Worm (Caenorhabditis elegans) whole organism, late embryonic: ENCODE results near the gene unc-7.

ENCODE experiments used
- K02D7.2 ChIP-seq: sonication (generic microtip); optimal IDR thresholded peaks from 2 replicates; lab custom pipeline; 2017; ENCODE audit warnings: mild to moderate bottlenecking, missing genetic modification characterization, missing compliant biosample characterization
- K09A11.1 ChIP-seq: sonication (generic microtip); optimal IDR thresholded peaks from 2 replicates; lab custom pipeline; 2017; ENCODE audit warnings: antibody characterized with exemption, mild to moderate bottlenecking, missing genetic modification characterization, missing compliant biosample characterization; ENCODE audit not compliant: insufficient read depth
- Y22D7AL.16 ChIP-seq: sonication (generic microtip); optimal IDR thresholded peaks from 2 replicates; lab custom pipeline; 2016; ENCODE audit warnings: missing genetic modification characterization, missing compliant biosample characterization
- ahr-1 ChIP-seq: sonication (generic microtip); optimal IDR thresholded peaks from 2 replicates; lab custom pipeline; 2016; ENCODE audit warnings: missing genetic modification characterization, missing compliant biosample characterization
- ama-1 ChIP-seq: fragments of 150-350 bp; optimal IDR thresholded peaks from 2 replicates; lab custom pipeline; 2014
- ceh-18 ChIP-seq: sonication (generic microtip); optimal IDR thresholded peaks from 2 replicates; lab custom pipeline; 2016; ENCODE audit warnings: missing genetic modification characterization, missing compliant biosample characterization
- ceh-19 ChIP-seq: fragments of 200-800 bp; sonication (Bioruptor generic); optimal IDR thresholded peaks from 2 replicates; lab custom pipeline; 2018; ENCODE audit warnings: mild to moderate bottlenecking, missing genetic modification characterization, missing compliant biosample characterization
- ceh-22 ChIP-seq: sonication (generic microtip); optimal IDR thresholded peaks from 2 replicates; lab custom pipeline; 2017; ENCODE audit warnings: missing biosample characterization, missing genetic modification characterization
- ceh-24 ChIP-seq: sonication (generic microtip); optimal IDR thresholded peaks from 2 replicates; lab custom pipeline; 2016; ENCODE audit warnings: mild to moderate bottlenecking, missing genetic modification characterization, missing compliant biosample characterization
- ceh-31 ChIP-seq: sonication (generic microtip); optimal IDR thresholded peaks from 2 replicates; lab custom pipeline; 2016; ENCODE audit warnings: missing genetic modification characterization, missing compliant biosample characterization
- ceh-34 ChIP-seq: sonication (generic microtip); optimal IDR thresholded peaks from 2 replicates; lab custom pipeline; 2016; ENCODE audit warnings: mild to moderate bottlenecking, missing genetic modification characterization, missing compliant biosample characterization
- ceh-48 ChIP-seq: sonication (generic microtip); optimal IDR thresholded peaks from 2 replicates; lab custom pipeline; 2016; ENCODE audit warnings: missing genetic modification characterization, inconsistent platforms, missing compliant biosample characterization
- dve-1 ChIP-seq: sonication (generic microtip); optimal IDR thresholded peaks from 2 replicates; lab custom pipeline; 2017; ENCODE audit warnings: antibody characterized with exemption, mild to moderate bottlenecking, missing genetic modification characterization, missing compliant biosample characterization
- elt-4 ChIP-seq: sonication (generic microtip); optimal IDR thresholded peaks from 2 replicates; lab custom pipeline; 2016; ENCODE audit warnings: missing genetic modification characterization, missing compliant biosample characterization
- ets-4 ChIP-seq: sonication (generic microtip); optimal IDR thresholded peaks from 2 replicates; lab custom pipeline; 2016; ENCODE audit warnings: missing genetic modification characterization, missing compliant biosample characterization
- eyg-1 ChIP-seq: sonication (generic microtip); optimal IDR thresholded peaks from 2 replicates; lab custom pipeline; 2016; ENCODE audit warnings: missing genotype, missing genetic modification characterization, missing compliant biosample characterization
- fax-1 ChIP-seq: sonication (generic microtip); optimal IDR thresholded peaks from 2 replicates; lab custom pipeline; 2016; ENCODE audit warnings: missing genotype, missing genetic modification characterization, missing compliant biosample characterization
- gmeb-2 ChIP-seq: sonication (generic microtip); optimal IDR thresholded peaks from 2 replicates; lab custom pipeline; 2016; ENCODE audit warnings: missing genetic modification characterization, inconsistent platforms, missing compliant biosample characterization
- hlh-13 ChIP-seq: fragments of 200-800 bp; sonication (Bioruptor generic); optimal IDR thresholded peaks from 2 replicates; lab custom pipeline; 2018; ENCODE audit warnings: mild to moderate bottlenecking, missing genetic modification characterization, missing compliant biosample characterization
- hlh-6 ChIP-seq: sonication (generic microtip); optimal IDR thresholded peaks from 2 replicates; lab custom pipeline; 2016; ENCODE audit warnings: missing genotype, missing genetic modification characterization, missing compliant biosample characterization
- lim-6 ChIP-seq: sonication (generic microtip); optimal IDR thresholded peaks from 2 replicates; lab custom pipeline; 2016; ENCODE audit warnings: missing genetic modification characterization, missing compliant biosample characterization
- lin-11 ChIP-seq: fragments of 200-800 bp; sonication (Bioruptor generic); optimal IDR thresholded peaks from 2 replicates; lab custom pipeline; 2018; ENCODE audit warnings: mild to moderate bottlenecking, missing genetic modification characterization, missing compliant biosample characterization
- madf-2 ChIP-seq: sonication (generic microtip); optimal IDR thresholded peaks from 2 replicates; lab custom pipeline; 2017; ENCODE audit warnings: missing genetic modification characterization, missing compliant biosample characterization
- mec-3 ChIP-seq: sonication (generic microtip); optimal IDR thresholded peaks from 2 replicates; lab custom pipeline; 2016; ENCODE audit warnings: borderline replicate concordance, missing genetic modification characterization, missing compliant biosample characterization
- nhr-11 ChIP-seq: fragments of 150-350 bp; optimal IDR thresholded peaks from 2 replicates; lab custom pipeline; 2014; ENCODE audit warnings: missing biosample characterization, missing genetic modification characterization
- odd-2 ChIP-seq: sonication (generic microtip); optimal IDR thresholded peaks from 2 replicates; lab custom pipeline; 2017; ENCODE audit warnings: antibody characterized with exemption, mild to moderate bottlenecking, missing genetic modification characterization, missing compliant biosample characterization
- pag-3 ChIP-seq: sonication (generic microtip); optimal IDR thresholded peaks from 2 replicates; lab custom pipeline; 2016; ENCODE audit warnings: missing compliant biosample characterization, missing genetic modification characterization, borderline replicate concordance
- pat-9 ChIP-seq: fragments of 200-800 bp; sonication (Bioruptor generic); optimal IDR thresholded peaks from 2 replicates; lab custom pipeline; 2018; ENCODE audit warnings: mild to moderate bottlenecking, missing genetic modification characterization, moderate library complexity, missing compliant biosample characterization
- pax-1 ChIP-seq: fragments of 150-350 bp; optimal IDR thresholded peaks from 2 replicates; lab custom pipeline; 2014; ENCODE audit warnings: missing biosample characterization, missing genetic modification characterization
- pha-2 ChIP-seq: sonication (generic microtip); optimal IDR thresholded peaks from 2 replicates; lab custom pipeline; 2017; ENCODE audit warnings: mild to moderate bottlenecking, missing genetic modification characterization, missing compliant biosample characterization
- pha-4 ChIP-seq: fragments of 150-350 bp; optimal IDR thresholded peaks from 2 replicates; lab custom pipeline; 2018; ENCODE audit warnings: missing biosample characterization, missing genetic modification reagents, missing genetic modification characterization
- pros-1 ChIP-seq: fragments of 150-350 bp; optimal IDR thresholded peaks from 2 replicates; lab custom pipeline; 2014; ENCODE audit warnings: missing biosample characterization, missing genetic modification reagents, missing genetic modification characterization
- ref-2 ChIP-seq: sonication (generic microtip); optimal IDR thresholded peaks from 2 replicates; lab custom pipeline; 2016; ENCODE audit warnings: missing genetic modification characterization, missing compliant biosample characterization
- rnt-1 ChIP-seq: sonication (generic microtip); optimal IDR thresholded peaks from 2 replicates; lab custom pipeline; 2016; ENCODE audit warnings: missing genetic modification characterization, missing compliant biosample characterization
- sox-2 ChIP-seq: fragments of 200-800 bp; sonication (Bioruptor generic); IDR thresholded peaks from 2 replicates; pipeline ENCODE4 v1.3.6; 2022; ENCODE audit warnings: missing genetic modification reagents, missing genetic modification characterization, missing compliant biosample characterization
- sox-4 ChIP-seq: sonication (generic microtip); optimal IDR thresholded peaks from 2 replicates; lab custom pipeline; 2017; ENCODE audit warnings: mild to moderate bottlenecking, missing genetic modification characterization, inconsistent platforms, missing compliant biosample characterization
- syd-9 ChIP-seq: sonication (generic microtip); optimal IDR thresholded peaks from 2 replicates; lab custom pipeline; 2016; ENCODE audit warnings: mild to moderate bottlenecking, missing genetic modification characterization, moderate library complexity, missing compliant biosample characterization
- tbx-2 ChIP-seq: sonication (generic microtip); optimal IDR thresholded peaks from 2 replicates; lab custom pipeline; 2016; ENCODE audit warnings: missing genetic modification characterization, missing compliant biosample characterization
- ttx-3 ChIP-seq: sonication (generic microtip); optimal IDR thresholded peaks from 2 replicates; lab custom pipeline; 2016; ENCODE audit warnings: missing genetic modification reagents, missing genetic modification characterization, missing compliant biosample characterization
- unc-3 ChIP-seq, 2 experiments: fragments of 200-800 bp in 1 of 2; sonication (Bioruptor generic) in 1 of 2; sonication (generic microtip) in 1 of 2; conservative IDR thresholded peaks in 1 of 2; optimal IDR thresholded peaks in 1 of 2; 2 replicates each; pipeline versions ENCODE4 v1.3.6 to Lab custom; 2016 to 2022; ENCODE audit warnings: missing compliant biosample characterization in 2 of 2, missing genetic modification characterization in 2 of 2, missing genetic modification reagents in 1 of 2
- unc-42 ChIP-seq: sonication (generic microtip); optimal IDR thresholded peaks from 2 replicates; lab custom pipeline; 2016; ENCODE audit warnings: missing genotype, missing genetic modification characterization, missing compliant biosample characterization
- zip-5 ChIP-seq: sonication (generic microtip); optimal IDR thresholded peaks from 2 replicates; lab custom pipeline; 2016; ENCODE audit warnings: missing genetic modification characterization, missing compliant biosample characterization
- ztf-16 ChIP-seq: sonication (generic microtip); optimal IDR thresholded peaks from 2 replicates; lab custom pipeline; 2017; ENCODE audit warnings: missing genetic modification characterization, missing compliant biosample characterization

unc-7 gene

DNA sequence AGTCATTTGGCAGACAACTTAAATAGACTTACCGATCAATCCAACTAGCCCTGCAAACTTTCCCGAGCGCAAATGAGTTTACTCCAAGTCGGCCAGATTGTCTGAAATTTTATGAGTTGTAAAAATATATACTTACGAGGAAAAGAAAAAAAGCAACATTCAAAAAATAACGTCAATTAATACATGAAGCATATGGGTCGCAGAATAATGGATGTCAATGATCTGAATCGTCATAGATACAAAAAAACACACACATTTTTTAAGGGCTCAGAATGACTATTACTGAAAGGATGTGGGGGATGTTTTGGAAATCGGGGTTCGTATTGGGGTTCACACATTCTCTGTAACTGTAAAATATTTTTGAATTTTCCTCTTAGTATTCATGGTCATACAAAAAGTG lies at the start of gene unc-7:
unc-7 (minus strand) TSS at position 101 of the 400 bp plus-strand sequence.
- no peak for TF ChIP-seq nhr-11 (tag; lab: Kevin White, UChicago)
- TF ChIP-seq unc-3 (GFP tag; conservative IDR thresholded peaks at IDR 0.05; lab: Robert Waterston, UW): no peak
- no peak for TF ChIP-seq unc-3 (tag; optimal IDR thresholded peaks at IDR 0.05; lab: Kevin White, UChicago)
- no peak for TF ChIP-seq hlh-6
- TF ChIP-seq odd-2: no peak
- TF ChIP-seq lim-6 (tag; lab: Kevin White, UChicago): no peak
- no peak for TF ChIP-seq pag-3
- TF ChIP-seq pros-1 (tag; lab: Kevin White, UChicago): no peak
- TF ChIP-seq ceh-24 (tag; lab: Kevin White, UChicago): no peak

DNA sequence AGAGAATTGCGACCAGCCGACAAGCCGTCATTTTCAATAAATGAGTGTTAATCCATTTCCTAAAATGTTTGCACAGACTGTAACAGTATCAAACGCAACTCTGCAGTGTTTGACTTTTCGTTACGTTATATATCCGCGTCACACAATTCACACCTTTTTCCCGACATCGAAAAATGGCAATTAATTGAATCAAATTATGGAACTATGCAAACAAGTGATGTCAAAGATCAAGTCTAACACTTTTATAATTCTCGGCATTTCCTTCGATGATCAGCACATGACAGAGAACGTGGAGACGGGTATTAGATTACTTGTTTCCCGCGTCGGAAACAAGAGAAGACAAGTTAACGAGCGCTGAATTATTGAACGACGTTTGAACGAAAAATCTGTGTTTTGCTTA lies 46.7 kb upstream of the unc-7 start, which contains the start of gene phat-6:
phat-6 (minus strand) TSS at position 101 of the 400 bp plus-strand sequence.
- no peak for TF ChIP-seq ceh-19 (GFP tag; lab: Kevin White, UChicago)

- TF ChIP-seq lim-6 (tag; lab: Kevin White, UChicago) (no peak), ceh-22 (no peak), dve-1 (no peak), ets-4 (tag; lab: Kevin White, UChicago) (no peak), madf-2 (tag; lab: Kevin White, UChicago) (no peak), gmeb-2 (no peak), pros-1 (tag; lab: Kevin White, UChicago) (no peak)
These were observed 43.8 kb upstream of the unc-7 start for ce11 chrX:15191370-15191769.

DNA sequence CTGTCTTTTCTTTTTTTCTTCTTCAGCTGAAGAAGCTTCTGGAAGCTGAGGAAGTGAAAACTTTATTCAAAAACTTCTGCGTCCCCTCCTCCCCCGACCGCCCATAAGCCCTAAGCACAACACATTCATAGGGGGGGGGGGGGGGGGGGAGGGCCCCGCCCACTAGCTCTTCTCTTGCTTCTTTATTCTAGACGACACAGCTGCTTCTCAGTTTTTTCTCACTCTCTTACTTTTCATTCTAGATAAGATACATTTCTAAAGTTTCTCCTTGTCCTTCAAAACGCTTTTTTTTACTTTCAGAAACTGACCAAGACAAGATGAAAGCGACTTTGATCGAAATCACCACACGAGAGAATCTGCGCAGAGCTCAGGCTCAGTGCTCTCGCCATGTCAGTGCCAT lies 42.3 kb upstream of the unc-7 start, which contains the start of gene T10B10.4:
T10B10.4 (plus strand) TSS at position 301 of the 400 bp plus-strand sequence.
- no peak for TF ChIP-seq Y22D7AL.16
- TF ChIP-seq K09A11.1 (tag; lab: Kevin White, UChicago): no peak
- no peak for TF ChIP-seq ahr-1
- TF ChIP-seq eyg-1 (tag; lab: Kevin White, UChicago): no peak
- no peak for TF ChIP-seq ztf-16 (tag; lab: Kevin White, UChicago)
- TF ChIP-seq unc-3 (GFP tag; conservative IDR thresholded peaks at IDR 0.05; lab: Robert Waterston, UW): no peak
- TF ChIP-seq unc-3 (tag; optimal IDR thresholded peaks at IDR 0.05; lab: Kevin White, UChicago): no peak
- TF ChIP-seq ceh-31 (tag; lab: Kevin White, UChicago): no peak
- no peak for TF ChIP-seq fax-1 (tag; lab: Kevin White, UChicago)
- TF ChIP-seq ama-1 (lab: Kevin White, UChicago): no peak
- TF ChIP-seq zip-5 (tag; lab: Kevin White, UChicago): no peak
- TF ChIP-seq sox-4 (tag; lab: Kevin White, UChicago): no peak
- TF ChIP-seq sox-2 (GFP tag; lab: Robert Waterston, UW): no peak
- TF ChIP-seq lin-11 (tag; lab: Kevin White, UChicago): no peak
- no peak for TF ChIP-seq ceh-24 (tag; lab: Kevin White, UChicago)
- no peak for TF ChIP-seq pha-4 (tag; lab: Kevin White, UChicago)

- TF ChIP-seq ahr-1 (no peak), pat-9 (peak; percentile 15), tbx-2 (tag; lab: Kevin White, UChicago) (peak; percentile 74), ref-2 (tag; lab: Kevin White, UChicago) (peak; percentile 59), elt-4 (tag; lab: Kevin White, UChicago) (no peak), sox-4 (tag; lab: Kevin White, UChicago) (no peak), unc-42 (peak; percentile 89), unc-3 (GFP tag; conservative IDR thresholded peaks at IDR 0.05; lab: Robert Waterston, UW) (no peak), unc-3 (tag; optimal IDR thresholded peaks at IDR 0.05; lab: Kevin White, UChicago) (peak; percentile 30), mec-3 (tag; lab: Kevin White, UChicago) (no peak), syd-9 (tag; lab: Kevin White, UChicago) (peak; percentile 56), hlh-13 (GFP tag; lab: Kevin White, UChicago) (no peak), pax-1 (tag; lab: Kevin White, UChicago) (no peak), K02D7.2 (tag; lab: Kevin White, UChicago) (no peak), rnt-1 (tag; lab: Kevin White, UChicago) (peak; percentile 62), pha-4 (tag; lab: Kevin White, UChicago) (no peak), ceh-24 (tag; lab: Kevin White, UChicago) (no peak), ceh-48 (tag; lab: Kevin White, UChicago) (no peak), ama-1 (lab: Kevin White, UChicago) (no peak), ttx-3 (tag; lab: Kevin White, UChicago) (no peak), ceh-18 (peak; percentile 94), pha-2 (tag; lab: Kevin White, UChicago) (no peak), pros-1 (tag; lab: Kevin White, UChicago) (no peak), ceh-34 (tag; lab: Kevin White, UChicago) (peak; percentile 74)
These were observed 41.6 kb upstream of the unc-7 start for ce11 chrX:15188986-15189675.
